Worm (Caenorhabditis elegans): ENCODE measurements around the gene ttr-52.

DNA sequence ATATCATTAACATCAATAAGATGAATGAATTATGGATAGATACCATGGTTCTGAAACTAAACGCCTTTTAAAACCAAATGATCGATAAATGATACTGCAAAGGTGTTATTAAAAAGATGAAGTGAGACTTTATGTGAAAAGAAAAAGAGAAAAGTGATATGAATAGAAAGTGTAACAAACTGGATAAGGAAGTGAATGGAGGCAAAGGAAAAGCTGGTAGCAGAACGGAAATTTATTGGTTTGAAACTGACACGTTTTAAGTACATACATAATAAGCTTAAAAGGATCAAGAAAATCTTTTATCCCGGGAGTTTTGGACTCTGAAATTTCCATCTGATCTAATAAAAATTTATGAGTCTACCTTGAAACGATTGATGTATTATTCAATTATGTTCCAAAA is 25.1 kb downstream of the ttr-52 start, which contains the start of gene bli-5:
- TF ChIP-seq skn-1 (tag; optimal IDR thresholded peaks at IDR 0.05) = no peak
- TF ChIP-seq ztf-1 (GFP tag; conservative IDR thresholded peaks at IDR 0.05) = no peak
- TF ChIP-seq unc-62 (GFP tag; optimal IDR thresholded peaks at IDR 0.05) = no peak
- no peak for TF ChIP-seq aly-2 (tag; optimal IDR thresholded peaks at IDR 0.05)
- TF ChIP-seq nhr-23 (tag; optimal IDR thresholded peaks at IDR 0.05) = no peak
- TF ChIP-seq nhr-12 (tag; optimal IDR thresholded peaks at IDR 0.05) = no peak
- no peak for TF ChIP-seq mab-5 (tag; optimal IDR thresholded peaks at IDR 0.05)
- no peak for TF ChIP-seq nhr-129 (tag; optimal IDR thresholded peaks at IDR 0.05)
- no peak for TF ChIP-seq nhr-77 (tag; optimal IDR thresholded peaks at IDR 0.05)
- no peak for TF ChIP-seq nhr-237 (tag; optimal IDR thresholded peaks at IDR 0.05)
- TF ChIP-seq fos-1 (tag; optimal IDR thresholded peaks at IDR 0.05) = no peak
- no peak for TF ChIP-seq lin-11 (tag; optimal IDR thresholded peaks at IDR 0.05)
